Worm (Caenorhabditis elegans) whole organism, dauer: ENCODE results near the gene hach-1.

Source experiments
- unc-62 ChIP-seq: sonication (generic microtip); optimal IDR thresholded peaks from 2 replicates; lab custom pipeline; 2017; ENCODE audit warnings: missing biosample characterization, missing genetic modification reagents, missing genetic modification characterization

Gene hach-1

ce11 chrIII:5552072-5552667 is 3.1 kb upstream of the hach-1 start, which contains the start of gene F09F7.6:
Gene F09F7.6, minus strand, starts transcription at chrIII:5552135.
- no peak for TF ChIP-seq unc-62 (GFP tag; lab: Kevin White, UChicago)

ce11 chrIII:5553098-5553497 is 2.2 kb upstream of the hach-1 start:
- no peak for TF ChIP-seq unc-62 (GFP tag; lab: Kevin White, UChicago)

ce11 chrIII:5557246-5557819 is 2.1 kb downstream of the hach-1 start, which contains the start of gene rpc-2:
Gene rpc-2, plus strand, starts transcription at chrIII:5557365.
- TF ChIP-seq unc-62 (GFP tag; lab: Kevin White, UChicago): no peak

ce11 chrIII:5563680-5564079 is 8.4 kb downstream of the hach-1 start:
- no peak for TF ChIP-seq unc-62 (GFP tag; lab: Kevin White, UChicago)

- TF ChIP-seq unc-62 (GFP tag; lab: Kevin White, UChicago): no peak
Observed at ce11 chrIII:5564325-5564724, 9.1 kb downstream of the hach-1 start.

ce11 chrIII:5564799-5565198 is 9.5 kb downstream of the hach-1 start, which contains the start of gene mlc-3:
Gene mlc-3, plus strand, starts transcription at chrIII:5565025.
- no peak for TF ChIP-seq unc-62 (GFP tag; lab: Kevin White, UChicago)

ce11 chrIII:5565699-5566098 is 10.4 kb downstream of the hach-1 start:
- TF ChIP-seq unc-62 (GFP tag; lab: Kevin White, UChicago): no peak

ce11 chrIII:5566496-5566895 is 11.2 kb downstream of the hach-1 start:
- no peak for TF ChIP-seq unc-62 (GFP tag; lab: Kevin White, UChicago)

- TF ChIP-seq unc-62 (GFP tag; lab: Kevin White, UChicago): no peak
Observed at ce11 chrIII:5568265-5568664, 13.0 kb downstream of the hach-1 start.

ce11 chrIII:5568679-5569078 is 13.4 kb downstream of the hach-1 start, which contains the start of gene nspb-12:
Gene nspb-12, minus strand, starts transcription at chrIII:5568779.
- TF ChIP-seq unc-62 (GFP tag; lab: Kevin White, UChicago): no peak

- no peak for TF ChIP-seq unc-62 (GFP tag; lab: Kevin White, UChicago)
Observed at ce11 chrIII:5570814-5571443, 15.7 kb downstream of the hach-1 start.

ce11 chrIII:5572806-5573205 is 17.6 kb downstream of the hach-1 start:
- no peak for TF ChIP-seq unc-62 (GFP tag; lab: Kevin White, UChicago)

- TF ChIP-seq unc-62 (GFP tag; lab: Kevin White, UChicago): no peak
Observed at ce11 chrIII:5573694-5574093, 18.4 kb downstream of the hach-1 start, which contains the start of gene molo-1. Gene molo-1, plus strand, starts transcription at chrIII:5573994.

ce11 chrIII:5581049-5581448 is 25.8 kb downstream of the hach-1 start, which contains the start of gene F56D2.5:
Gene F56D2.5, minus strand, starts transcription at chrIII:5581419.
- no peak for TF ChIP-seq unc-62 (GFP tag; lab: Kevin White, UChicago)

ce11 chrIII:5582766-5583165 is 27.5 kb downstream of the hach-1 start, which contains the start of the genes F56D2.8 and uev-2:
Gene F56D2.8, minus strand, starts transcription at chrIII:5582866.
Gene uev-2, plus strand, starts transcription at chrIII:5583125.
- no peak for TF ChIP-seq unc-62 (GFP tag; lab: Kevin White, UChicago)

ce11 chrIII:5584647-5585046 is 29.4 kb downstream of the hach-1 start, which contains the start of gene F56D2.3:
Gene F56D2.3, plus strand, starts transcription at chrIII:5584947.
- TF ChIP-seq unc-62 (GFP tag; lab: Kevin White, UChicago): no peak
